Worm (Caenorhabditis elegans): ENCODE measurements around the gene srw-122.

DNA sequence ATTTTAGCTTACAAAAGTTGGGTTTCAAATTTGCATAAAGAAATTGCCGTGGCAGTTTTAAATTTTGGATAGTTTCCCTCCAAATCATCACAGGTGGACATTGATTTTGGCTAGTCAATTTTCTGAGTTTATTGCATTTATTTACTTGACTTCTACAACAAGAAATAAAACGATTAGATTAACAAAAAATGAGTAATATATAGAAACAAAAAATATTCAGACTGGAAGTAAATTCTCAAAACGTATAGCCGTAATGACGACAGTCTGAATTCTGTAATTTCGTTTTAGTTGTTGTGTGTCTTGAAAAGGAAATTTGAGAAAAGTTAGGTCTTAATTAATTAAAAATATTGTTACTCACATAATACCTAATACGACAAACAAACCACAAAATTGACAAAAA lies 13.5 kb downstream of the srw-122 start, which contains the start of gene srw-141:
- TF ChIP-seq ama-1 (optimal IDR thresholded peaks at IDR 0.05) (no peak), ceh-36 (tag; optimal IDR thresholded peaks at IDR 0.05) (no peak)

Data from whole organism, early embryonic.